Worm (Caenorhabditis elegans): ENCODE data around the gene C49C3.20.

C49C3.20 gene

DNA sequence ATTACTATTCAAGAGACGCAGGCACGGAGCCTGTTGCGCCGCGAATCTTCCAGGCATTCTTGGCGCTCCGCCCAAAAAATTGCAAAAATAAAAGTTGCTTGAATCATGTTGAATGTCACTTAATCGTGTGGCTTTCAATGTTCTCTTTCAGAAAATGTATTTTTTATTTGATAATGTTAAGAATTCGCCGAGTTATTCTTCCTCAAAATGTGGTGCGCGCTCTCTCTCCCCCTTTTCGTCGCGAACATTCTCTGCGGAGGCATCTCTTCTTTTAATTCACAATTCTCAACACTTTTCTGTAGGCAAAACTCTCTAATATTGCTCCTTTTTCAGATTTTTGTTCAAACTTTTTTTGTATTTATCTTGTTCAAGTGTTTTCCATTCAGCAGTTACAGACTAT is 37.9 kb downstream of the C49C3.20 start:
- TF ChIP-seq eor-1 (tag; optimal IDR thresholded peaks at IDR 0.05) (peak; percentile 79 to 89), hmg-11 (tag; optimal IDR thresholded peaks at IDR 0.05) (peak; percentile 90), unc-39 (tag; optimal IDR thresholded peaks at IDR 0.05) (no peak), nhr-76 (tag; optimal IDR thresholded peaks at IDR 0.05) (peak; percentile 73), lsy-12 (tag; optimal IDR thresholded peaks at IDR 0.05) (peak; percentile 100), ztf-4 (tag; optimal IDR thresholded peaks at IDR 0.05) (peak; percentile 86), nhr-77 (tag; optimal IDR thresholded peaks at IDR 0.05) (peak; percentile 86), mml-1 (tag; optimal IDR thresholded peaks at IDR 0.05) (no peak), ztf-11 (tag; optimal IDR thresholded peaks at IDR 0.05) (no peak), nhr-25 (tag; optimal IDR thresholded peaks at IDR 0.05) (peak; percentile 89), nhr-28 (tag; optimal IDR thresholded peaks at IDR 0.05) (no peak), egl-27 (tag; optimal IDR thresholded peaks at IDR 0.05) (peak; percentile 64), ama-1 (optimal IDR thresholded peaks at IDR 0.05) (peak; percentile 87), skn-1 (tag; optimal IDR thresholded peaks at IDR 0.05) (peak; percentile 86), ceh-82 (tag; optimal IDR thresholded peaks at IDR 0.05) (peak; percentile 88), unc-62 (GFP tag; optimal IDR thresholded peaks at IDR 0.05) (peak; percentile 81), egl-5 (tag; optimal IDR thresholded peaks at IDR 0.05) (peak; percentile 97), fos-1 (tag; optimal IDR thresholded peaks at IDR 0.05) (peak; percentile 91), ceh-16 (tag; optimal IDR thresholded peaks at IDR 0.05) (peak; percentile 3), ceh-28 (tag; optimal IDR thresholded peaks at IDR 0.05) (peak; percentile 89), nhr-23 (tag; optimal IDR thresholded peaks at IDR 0.05) (peak; percentile 98), aly-2 (tag; optimal IDR thresholded peaks at IDR 0.05) (no peak), nhr-67 (tag; optimal IDR thresholded peaks at IDR 0.05) (peak; percentile 22), elt-3 (tag; optimal IDR thresholded peaks at IDR 0.05) (peak in 1 of 3 experiments; percentile 87), mdl-1 (tag; optimal IDR thresholded peaks at IDR 0.05) (peak; percentile 31), nhr-43 (tag; optimal IDR thresholded peaks at IDR 0.05; ENCODE audit: poor library complexity, severe bottlenecking) (peak; percentile 76), elt-2 (tag; optimal IDR thresholded peaks at IDR 0.05) (peak; percentile 83), jun-1 (tag; optimal IDR thresholded peaks at IDR 0.05) (peak; percentile 97), ceh-9 (tag; optimal IDR thresholded peaks at IDR 0.05) (no peak), pha-4 (tag; optimal IDR thresholded peaks at IDR 0.05) (peak; percentile 96), R02D3.7 (tag; optimal IDR thresholded peaks at IDR 0.05) (peak; percentile 80), nhr-237 (tag; optimal IDR thresholded peaks at IDR 0.05) (peak; percentile 50), fkh-2 (tag; optimal IDR thresholded peaks at IDR 0.05) (no peak), sea-2 (GFP tag; optimal IDR thresholded peaks at IDR 0.05) (peak; percentile 37), ZK546.5 (tag; optimal IDR thresholded peaks at IDR 0.05) (peak; percentile 49), tbx-2 (tag; optimal IDR thresholded peaks at IDR 0.05) (peak; percentile 93), lin-39 (tag; optimal IDR thresholded peaks at IDR 0.05) (peak; percentile 91), nfya-1 (tag; optimal IDR thresholded peaks at IDR 0.05; ENCODE audit: insufficient read depth) (peak; percentile 94), pqm-1 (tag; optimal IDR thresholded peaks at IDR 0.05) (peak; percentile 92), lin-15B (tag; optimal IDR thresholded peaks at IDR 0.05) (peak; percentile 88), nhr-11 (tag; optimal IDR thresholded peaks at IDR 0.05) (peak; percentile 98), zag-1 (tag; optimal IDR thresholded peaks at IDR 0.05) (peak; percentile 34), daf-12 (tag; optimal IDR thresholded peaks at IDR 0.05) (peak; percentile 68), nhr-12 (tag; optimal IDR thresholded peaks at IDR 0.05) (no peak), elt-1 (tag; optimal IDR thresholded peaks at IDR 0.05) (peak; percentile 42), fkh-10 (GFP tag; optimal IDR thresholded peaks at IDR 0.05) (peak; percentile 100), snpc-4 (tag; optimal IDR thresholded peaks at IDR 0.05) (peak; percentile 78)

Measured in whole organism, L3 larva.